Fruit fly (Drosophila melanogaster): ENCODE results near the gene CG16721.

DNA sequence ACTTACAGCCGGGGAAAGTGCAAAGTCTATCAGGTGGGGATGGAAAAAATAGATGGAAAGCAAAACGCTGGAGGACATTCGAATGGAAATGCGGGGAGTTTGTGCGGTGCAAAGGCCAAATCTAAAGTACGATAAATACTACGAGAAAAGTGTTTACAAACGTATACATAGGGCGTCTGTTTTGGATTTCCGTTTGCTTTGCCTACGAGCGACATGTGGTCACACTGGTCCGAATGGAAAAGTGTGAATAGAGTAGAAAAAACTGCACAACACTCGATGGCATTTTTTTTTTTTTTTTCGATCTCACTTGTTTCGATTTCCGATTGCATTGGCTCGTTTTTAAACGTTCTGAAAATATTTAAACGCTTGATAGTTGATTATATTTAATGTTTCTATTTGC, 39.9 kb upstream of the CG16721 start:
- TF ChIP-seq kay (GFP tag; ENCODE audit: borderline replicate concordance), result no peak
- TF ChIP-seq CG7101 (tag; optimal IDR thresholded peaks at IDR 0.05), result no peak
- no peak for TF ChIP-seq CG14711 (tag; optimal IDR thresholded peaks at IDR 0.05)
- no peak for TF ChIP-seq CG7045 (GFP tag; optimal IDR thresholded peaks at IDR 0.05)
- no peak for TF ChIP-seq pad (GFP tag; optimal IDR thresholded peaks at IDR 0.05)
- TF ChIP-seq CG12768 (GFP tag; optimal IDR thresholded peaks at IDR 0.05), result no peak
- TF ChIP-seq CG33017 (tag; optimal IDR thresholded peaks at IDR 0.05), result no peak
- TF ChIP-seq Clk (GFP tag; optimal IDR thresholded peaks at IDR 0.05), result no peak
- TF ChIP-seq Mnt (GFP tag; optimal IDR thresholded peaks at IDR 0.05), result no peak
- TF ChIP-seq cnc (optimal IDR thresholded peaks at IDR 0.05), result no peak
- no peak for TF ChIP-seq CG1620 (GFP tag; optimal IDR thresholded peaks at IDR 0.05)
- no peak for TF ChIP-seq Crg-1 (GFP tag; optimal IDR thresholded peaks at IDR 0.05)
- no peak for TF ChIP-seq bab1 (GFP tag; optimal IDR thresholded peaks at IDR 0.05)
- TF ChIP-seq CG5204 (GFP tag; optimal IDR thresholded peaks at IDR 0.05), result no peak
